Worm (Caenorhabditis elegans) whole organism, young adult: Measurements from ENCODE around the gene srlf-37.

Experiments used
- C06A6.2 ChIP-seq: fragments of 200-800 bp; sonication (Bioruptor generic); conservative IDR thresholded peaks from 2 replicates; pipeline ENCODE4 v1.3.6; 2022; ENCODE audit warnings: missing genetic modification characterization, missing compliant biosample characterization
- gei-17 ChIP-seq: fragments of 200-800 bp; sonication (Bioruptor generic); optimal IDR thresholded peaks from 2 replicates; lab custom pipeline; 2018; ENCODE audit warnings: mild to moderate bottlenecking, missing genetic modification characterization, missing compliant biosample characterization
- pha-4 ChIP-seq: fragments of 150-350 bp; sonication (generic microtip); optimal IDR thresholded peaks from 2 replicates; lab custom pipeline; 2014; ENCODE audit warnings: missing biosample characterization, missing genetic modification reagents, missing genetic modification characterization
- zfh-2 ChIP-seq: fragments of 200-800 bp; sonication (Bioruptor generic); conservative IDR thresholded peaks from 2 replicates; pipeline ENCODE4 v1.3.6; 2022; ENCODE audit warnings: missing genetic modification reagents, missing genetic modification characterization, missing compliant biosample characterization
- ztf-18 ChIP-seq: sonication (generic microtip); optimal IDR thresholded peaks from 2 replicates; lab custom pipeline; 2016; ENCODE audit warnings: missing genotype, mild to moderate bottlenecking, missing genetic modification characterization, missing compliant biosample characterization

DNA sequence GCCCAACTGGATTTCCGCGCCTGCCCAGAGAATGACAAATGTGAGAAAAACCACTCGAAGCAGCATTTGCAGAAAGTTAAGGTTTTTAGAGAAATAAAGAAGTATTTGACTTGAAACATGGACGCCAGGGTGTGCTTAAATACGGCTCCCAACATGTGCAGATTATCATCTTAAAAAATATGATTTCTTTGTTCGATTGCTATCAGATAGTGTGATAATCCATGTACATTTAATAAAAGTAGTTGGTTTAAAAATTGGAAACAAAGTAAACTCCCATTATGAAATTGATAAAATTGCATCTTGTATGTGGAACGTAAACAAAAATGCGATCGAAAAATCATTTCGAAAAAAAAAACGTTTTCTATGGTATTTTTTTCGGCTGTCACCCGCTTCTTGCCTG, 23.6 kb upstream of the srlf-37 start, which contains the start of gene F48G7.8:
- TF ChIP-seq gei-17 (GFP tag; lab: Kevin White, UChicago): no peak
- no peak for TF ChIP-seq ztf-18 (tag; lab: Kevin White, UChicago)
- TF ChIP-seq pha-4 (tag; lab: Kevin White, UChicago): no peak
- no peak for TF ChIP-seq C06A6.2 (GFP tag; lab: Robert Waterston, UW)
- no peak for TF ChIP-seq zfh-2 (GFP tag; lab: Robert Waterston, UW)
